Worm (Caenorhabditis elegans) whole organism, midembryonic: Measurements from ENCODE around the gene srx-110.

Source experiments
- T22C8.4 ChIP-seq: fragments of 200-800 bp; sonication (Bioruptor generic); IDR thresholded peaks from 2 replicates; pipeline ENCODE4 v1.3.6; 2022; ENCODE audit warnings: missing genetic modification characterization, missing compliant biosample characterization
- cog-1 ChIP-seq: sonication (generic microtip); optimal IDR thresholded peaks from 2 replicates; lab custom pipeline; 2016; ENCODE audit warnings: missing genetic modification characterization, missing compliant biosample characterization
- flt-1 ChIP-seq: fragments of 200-800 bp; sonication (Bioruptor generic); IDR thresholded peaks from 2 replicates; pipeline ENCODE4 v1.3.6; 2022; ENCODE audit warnings: missing genetic modification characterization, missing compliant biosample characterization
- klf-2 ChIP-seq: fragments of 200-800 bp; sonication (Bioruptor generic); conservative IDR thresholded peaks from 2 replicates; pipeline ENCODE4 v1.3.6; 2022; ENCODE audit warnings: missing genetic modification reagents, missing genetic modification characterization, missing compliant biosample characterization
- med-1 ChIP-seq: sonication (generic microtip); optimal IDR thresholded peaks from 2 replicates; lab custom pipeline; 2017; ENCODE audit warnings: missing genetic modification characterization, mild to moderate bottlenecking, missing compliant biosample characterization, antibody characterized with exemption, missing genetic modification reagents; ENCODE audit not compliant: insufficient read depth
- ref-1 ChIP-seq: fragments of 200-800 bp; sonication (Bioruptor generic); conservative IDR thresholded peaks from 2 replicates; pipeline ENCODE4 v1.3.6; 2022; ENCODE audit warnings: missing genetic modification reagents, missing genetic modification characterization, missing compliant biosample characterization
- tab-1 ChIP-seq: fragments of 200-800 bp; sonication (Bioruptor generic); IDR thresholded peaks from 2 replicates; pipeline ENCODE4 v1.3.6; 2022; ENCODE audit warnings: missing genetic modification characterization, missing compliant biosample characterization
- ztf-23 ChIP-seq: fragments of 200-800 bp; sonication (Bioruptor generic); IDR thresholded peaks from 2 replicates; pipeline ENCODE4 v1.3.6; 2022; ENCODE audit warnings: missing genetic modification reagents, missing genetic modification characterization, missing compliant biosample characterization
- ztf-29 ChIP-seq: fragments of 200-800 bp; sonication (Bioruptor generic); IDR thresholded peaks from 2 replicates; pipeline ENCODE4 v1.3.6; 2022; ENCODE audit warnings: missing genetic modification reagents, missing genetic modification characterization, missing compliant biosample characterization

DNA sequence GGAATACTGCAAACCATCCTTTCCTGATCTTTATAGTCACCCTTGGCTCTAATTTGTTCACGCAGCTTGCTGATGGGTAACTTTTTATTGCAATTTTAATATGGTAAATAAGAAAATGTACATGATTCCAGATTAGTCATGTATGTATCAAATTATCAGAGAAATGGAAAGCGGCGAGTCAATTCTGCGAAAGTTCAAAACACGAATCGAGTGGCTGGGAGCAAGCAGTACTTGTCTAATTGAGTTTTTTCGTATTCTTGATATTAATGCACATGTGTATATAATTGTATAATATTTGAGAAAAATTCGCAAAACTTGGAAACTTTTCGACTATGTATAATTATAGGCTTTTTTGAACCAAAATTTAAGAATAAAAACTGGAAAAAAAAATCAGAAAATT is 49.7 kb downstream of the srx-110 start, which contains the start of gene T24E12.12:
- TF ChIP-seq ref-1 (GFP tag; lab: Robert Waterston, UW) (no peak), ztf-29 (GFP tag; lab: Robert Waterston, UW) (no peak), T22C8.4 (no peak), med-1 (GFP tag; lab: Kevin White, UChicago) (no peak), ztf-23 (GFP tag; lab: Robert Waterston, UW) (no peak), tab-1 (GFP tag; lab: Robert Waterston, UW) (no peak), klf-2 (GFP tag; lab: Robert Waterston, UW) (no peak), flt-1 (GFP tag; lab: Robert Waterston, UW) (no peak), cog-1 (no peak)
